Worm (Caenorhabditis elegans): Measurements from ENCODE around the gene ess-2.
A peak's percentile ranks its signal among the peaks of the same experiment; 100 is the strongest.

Gene ess-2

DNA sequence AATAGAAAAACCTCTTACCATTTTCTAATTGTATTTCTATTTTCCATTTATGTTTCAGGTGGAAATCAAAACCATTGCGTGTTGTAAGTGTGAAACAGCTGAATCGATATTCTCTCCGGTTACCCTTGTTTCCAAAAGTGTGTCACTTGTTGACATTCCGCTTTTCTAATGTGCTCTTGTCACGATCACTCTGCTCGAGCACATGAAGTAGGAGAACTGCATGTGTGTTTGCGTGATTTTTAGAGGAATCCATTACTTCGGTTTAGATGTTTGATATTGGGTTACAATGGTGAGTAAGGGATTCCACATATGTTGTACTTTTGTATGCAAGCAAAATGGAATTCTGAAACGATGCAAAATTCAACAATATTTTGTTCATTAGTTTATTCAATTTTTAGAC is 39.7 kb downstream of the ess-2 start:
- TF ChIP-seq hmbx-1 (tag; optimal IDR thresholded peaks at IDR 0.05) = no peak
- no peak for TF ChIP-seq flt-1 (GFP tag; IDR thresholded peaks at IDR 0.05)
- no peak for TF ChIP-seq F13C5.2 (tag; optimal IDR thresholded peaks at IDR 0.05)
- no peak for TF ChIP-seq hmg-4 (GFP tag; optimal IDR thresholded peaks at IDR 0.05)
- no peak for TF ChIP-seq aly-1 (tag; optimal IDR thresholded peaks at IDR 0.05)
- no peak for TF ChIP-seq B0310.2 (tag; optimal IDR thresholded peaks at IDR 0.05)

DNA sequence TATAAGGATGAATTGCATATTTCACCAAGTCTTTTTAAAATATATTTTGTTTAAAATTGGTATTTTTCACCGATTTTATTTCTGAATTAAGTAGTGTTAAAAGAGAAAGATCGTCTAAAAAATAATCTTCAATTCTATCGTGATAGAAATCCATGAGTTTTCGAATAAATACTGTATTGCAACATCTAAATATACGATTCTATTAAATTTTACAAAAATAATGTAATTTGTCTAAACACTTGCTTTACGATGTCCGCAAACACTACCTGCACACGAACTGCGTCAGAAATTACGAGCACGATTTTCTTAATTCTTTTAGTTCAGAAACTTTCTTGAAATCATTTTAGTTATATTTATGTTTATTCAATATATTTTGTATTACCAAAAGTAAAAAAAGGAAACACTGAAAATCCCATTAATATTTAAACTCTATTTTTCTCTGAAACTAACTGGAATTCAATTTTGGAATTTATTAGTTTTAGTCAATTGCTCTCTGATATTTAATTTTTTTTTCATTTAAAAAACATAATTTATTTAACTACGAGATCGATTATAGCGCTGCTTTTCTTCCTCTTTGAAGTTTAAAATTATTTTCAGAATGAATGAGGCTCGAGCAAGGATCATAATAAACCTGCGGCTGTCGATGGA is 40.9 kb downstream of the ess-2 start, which contains the start of gene mrpl-32:
mrpl-32 (plus strand) TSS at position 598 of the 648 bp plus-strand sequence.
- TF ChIP-seq tbx-11 (GFP tag; IDR thresholded peaks at IDR 0.05) (no peak), tbx-37 (GFP tag; conservative IDR thresholded peaks at IDR 0.05) (no peak), ama-1 (optimal IDR thresholded peaks at IDR 0.05) (no peak), B0310.2 (tag; optimal IDR thresholded peaks at IDR 0.05) (no peak), flt-1 (GFP tag; IDR thresholded peaks at IDR 0.05) (no peak), pes-1 (GFP tag; IDR thresholded peaks at IDR 0.05) (no peak), ceh-13 (GFP tag; optimal IDR thresholded peaks at IDR 0.05) (no peak), tra-4 (tag; optimal IDR thresholded peaks at IDR 0.05) (no peak), ceh-36 (tag; optimal IDR thresholded peaks at IDR 0.05) (no peak), ets-7 (tag; optimal IDR thresholded peaks at IDR 0.05) (no peak), hmg-4 (GFP tag; optimal IDR thresholded peaks at IDR 0.05) (no peak), hnd-1 (tag; optimal IDR thresholded peaks at IDR 0.05) (no peak), F13C5.2 (tag; optimal IDR thresholded peaks at IDR 0.05) (no peak)

DNA sequence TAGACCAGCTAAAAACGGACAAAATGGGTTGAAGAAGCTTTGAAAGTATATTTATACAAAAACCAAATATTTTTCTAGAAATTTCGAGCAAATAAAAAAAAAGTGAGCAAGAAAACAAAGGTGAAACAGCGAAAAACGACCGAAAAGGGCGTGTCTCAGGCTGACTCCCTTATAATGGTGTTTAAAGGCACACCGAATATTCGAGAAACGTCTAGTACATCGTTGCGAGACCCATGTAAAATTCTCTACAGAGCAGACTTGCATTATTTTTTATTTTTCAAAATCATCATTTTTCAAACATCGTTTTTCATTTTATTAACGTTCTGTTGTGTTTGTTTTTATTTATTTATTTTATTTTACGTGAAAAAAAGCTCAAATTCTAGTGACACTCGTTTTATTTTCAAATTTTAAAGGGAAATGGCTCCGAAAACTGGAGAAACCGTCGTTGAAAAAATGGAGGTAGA is 43.2 kb downstream of the ess-2 start, which contains the start of gene rpn-3:
rpn-3 (plus strand) TSS at position 414 of the 464 bp plus-strand sequence.
- TF ChIP-seq pes-1 (GFP tag; IDR thresholded peaks at IDR 0.05) (0 out of 2 replicates have a peak, but pooled peaks have one; percentile 27), sea-1 (GFP tag; conservative IDR thresholded peaks at IDR 0.05) (no peak), B0310.2 (tag; optimal IDR thresholded peaks at IDR 0.05) (no peak), ceh-13 (GFP tag; optimal IDR thresholded peaks at IDR 0.05) (no peak), ceh-36 (tag; optimal IDR thresholded peaks at IDR 0.05) (no peak), F13C5.2 (tag; optimal IDR thresholded peaks at IDR 0.05) (peak; percentile 84)

DNA sequence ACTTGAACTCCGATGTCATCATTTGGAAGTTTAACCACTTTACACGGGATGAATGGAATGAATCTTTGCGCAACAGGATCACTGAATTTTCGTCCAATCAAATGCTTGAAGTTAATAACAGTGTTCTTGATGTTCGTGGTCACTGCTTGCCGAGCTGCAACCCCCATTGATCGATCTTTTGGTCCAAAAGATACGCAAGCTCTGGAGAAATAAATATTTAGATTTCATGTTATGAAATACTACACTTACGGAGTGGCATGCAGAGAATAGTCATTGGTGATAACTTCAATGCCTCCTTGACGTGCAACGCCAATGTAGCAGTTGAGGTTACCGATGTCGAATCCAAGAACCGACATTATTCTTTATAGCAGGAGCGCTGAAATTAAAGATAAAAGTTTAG is 43.6 kb downstream of the ess-2 start, which contains the start of gene hsp-110:
hsp-110 (minus strand) TSS at position 376 of the 400 bp plus-strand sequence.
- TF ChIP-seq scrt-1 (GFP tag; IDR thresholded peaks at IDR 0.05) = no peak
- TF ChIP-seq ama-1 (optimal IDR thresholded peaks at IDR 0.05) = peak; percentile 13
- no peak for TF ChIP-seq pes-1 (GFP tag; IDR thresholded peaks at IDR 0.05)
- TF ChIP-seq F13C5.2 (tag; optimal IDR thresholded peaks at IDR 0.05) = no peak
- no peak for TF ChIP-seq ets-7 (tag; optimal IDR thresholded peaks at IDR 0.05)
- no peak for TF ChIP-seq tbx-37 (GFP tag; conservative IDR thresholded peaks at IDR 0.05)

DNA sequence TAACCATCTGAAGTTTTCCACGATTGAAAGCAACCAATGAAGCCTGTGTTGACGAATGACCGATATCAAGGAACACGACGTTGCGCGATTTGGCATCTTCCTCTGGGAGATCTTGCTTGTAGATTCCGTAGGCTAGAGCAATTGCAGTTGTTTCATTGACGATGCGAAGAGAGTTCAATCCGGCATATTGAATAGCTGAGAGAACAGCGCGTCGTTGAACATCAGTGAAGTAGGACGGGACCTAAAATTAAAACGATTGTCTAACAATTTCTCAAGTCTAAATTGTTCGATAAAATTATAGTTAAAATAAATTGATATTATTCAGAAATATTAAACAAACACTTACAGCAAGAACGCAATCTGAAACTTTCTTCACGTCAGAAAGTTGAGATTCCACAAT is 44.1 kb downstream of the ess-2 start:
- TF ChIP-seq hmg-4 (GFP tag; optimal IDR thresholded peaks at IDR 0.05) (no peak), tbx-11 (GFP tag; IDR thresholded peaks at IDR 0.05) (no peak), ama-1 (optimal IDR thresholded peaks at IDR 0.05) (no peak), B0310.2 (tag; optimal IDR thresholded peaks at IDR 0.05) (no peak), tbx-37 (GFP tag; conservative IDR thresholded peaks at IDR 0.05) (no peak), pes-1 (GFP tag; IDR thresholded peaks at IDR 0.05) (no peak), tra-4 (tag; optimal IDR thresholded peaks at IDR 0.05) (no peak), aly-1 (tag; optimal IDR thresholded peaks at IDR 0.05) (no peak), sea-1 (GFP tag; conservative IDR thresholded peaks at IDR 0.05) (no peak), ets-7 (tag; optimal IDR thresholded peaks at IDR 0.05) (no peak), ceh-36 (tag; optimal IDR thresholded peaks at IDR 0.05) (no peak), flt-1 (GFP tag; IDR thresholded peaks at IDR 0.05) (no peak), hnd-1 (tag; optimal IDR thresholded peaks at IDR 0.05) (no peak), F13C5.2 (tag; optimal IDR thresholded peaks at IDR 0.05) (no peak), hmbx-1 (tag; optimal IDR thresholded peaks at IDR 0.05) (no peak), scrt-1 (GFP tag; IDR thresholded peaks at IDR 0.05) (no peak)

DNA sequence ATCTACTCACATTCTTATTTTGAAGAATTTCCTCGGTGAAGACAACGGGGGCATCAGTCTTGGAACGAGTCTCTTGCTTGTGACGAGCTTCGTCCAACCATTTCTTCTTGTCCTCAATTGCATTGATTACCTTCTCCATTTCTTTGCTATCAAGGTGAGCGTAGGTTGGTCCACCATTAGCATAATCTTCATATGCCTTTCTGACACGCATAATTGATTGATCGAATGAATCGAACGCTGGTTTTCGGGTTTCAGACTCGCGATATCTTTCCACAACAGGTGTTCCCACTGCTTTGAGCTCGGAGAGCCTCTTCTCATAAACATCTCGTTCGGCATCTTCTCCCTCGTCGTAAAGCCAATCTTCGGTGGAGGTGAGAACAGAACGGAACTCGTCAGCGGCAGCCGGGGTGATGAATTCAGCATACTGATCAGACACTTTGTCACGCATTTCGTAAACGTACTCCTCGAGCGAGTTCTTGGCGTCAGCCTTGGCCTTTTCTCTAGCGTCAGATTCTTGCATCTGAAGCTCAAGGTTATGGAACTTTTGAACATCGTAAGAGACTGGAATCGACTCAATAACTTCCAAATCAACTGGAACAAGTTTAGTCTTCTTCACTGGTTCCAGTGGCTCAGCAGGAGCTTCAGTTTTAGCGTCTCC is 45.6 kb downstream of the ess-2 start:
- TF ChIP-seq hmg-4 (GFP tag; optimal IDR thresholded peaks at IDR 0.05) (no peak), scrt-1 (GFP tag; IDR thresholded peaks at IDR 0.05) (no peak), aly-1 (tag; optimal IDR thresholded peaks at IDR 0.05) (no peak), hnd-1 (tag; optimal IDR thresholded peaks at IDR 0.05) (no peak), sea-1 (GFP tag; conservative IDR thresholded peaks at IDR 0.05) (no peak), tra-4 (tag; optimal IDR thresholded peaks at IDR 0.05) (no peak), B0310.2 (tag; optimal IDR thresholded peaks at IDR 0.05) (no peak), ama-1 (optimal IDR thresholded peaks at IDR 0.05) (no peak), tbx-37 (GFP tag; conservative IDR thresholded peaks at IDR 0.05) (no peak), ceh-36 (tag; optimal IDR thresholded peaks at IDR 0.05) (no peak), F13C5.2 (tag; optimal IDR thresholded peaks at IDR 0.05) (no peak), pes-1 (GFP tag; IDR thresholded peaks at IDR 0.05) (no peak)

DNA sequence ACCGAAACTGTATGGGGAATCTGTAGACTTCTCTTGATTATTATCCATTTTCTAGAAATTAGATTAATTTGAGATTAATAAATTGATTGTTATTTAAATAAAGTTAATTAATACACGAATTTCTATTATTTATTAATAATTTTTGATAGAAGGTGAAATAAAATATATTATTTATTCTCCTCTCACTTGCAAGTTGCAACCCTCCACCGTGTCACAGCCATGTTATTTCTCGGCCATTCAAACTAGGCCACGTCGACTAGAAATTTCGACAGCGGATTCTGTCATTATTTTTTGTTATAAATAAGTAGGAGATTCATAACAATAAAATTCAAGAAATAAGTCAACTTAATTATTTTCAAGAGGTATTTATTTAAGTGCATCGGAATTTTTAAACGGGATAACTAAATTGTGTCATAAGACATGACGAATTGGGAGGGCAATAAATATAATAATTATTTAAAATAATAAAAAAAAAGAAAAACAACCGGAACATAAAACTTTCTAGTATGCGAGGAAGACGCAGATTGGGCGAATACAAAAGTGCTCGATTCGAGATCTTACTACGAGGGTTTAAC is 46.5 kb downstream of the ess-2 start, which contains the start of gene ufbp-1:
ufbp-1 (minus strand) TSS at position 51 of the 575 bp plus-strand sequence.
- TF ChIP-seq hmg-4 (GFP tag; optimal IDR thresholded peaks at IDR 0.05) (no peak), scrt-1 (GFP tag; IDR thresholded peaks at IDR 0.05) (no peak), hnd-1 (tag; optimal IDR thresholded peaks at IDR 0.05) (no peak), B0310.2 (tag; optimal IDR thresholded peaks at IDR 0.05) (no peak), tbx-37 (GFP tag; conservative IDR thresholded peaks at IDR 0.05) (no peak; the same call in 1 of the 2 replicates), sea-1 (GFP tag; conservative IDR thresholded peaks at IDR 0.05) (0 out of 2 replicates have a peak, but pooled peaks have one; percentile 17)

Measured in whole organism, early embryonic.